Worm (Caenorhabditis elegans): ENCODE data around the gene rcq-5.

The rcq-5 gene

ce11 chrIII:4005446-4006192, 52.2 kb downstream of the rcq-5 start, which contains the start of gene pxd-1:
Gene pxd-1, plus strand, starts transcription at chrIII:4006142.
- TF ChIP-seq nhr-11 (tag; optimal IDR thresholded peaks at IDR 0.05) (peak; percentile 52), mep-1 (tag; optimal IDR thresholded peaks at IDR 0.05) (peak; percentile 20), hlh-11 (tag; optimal IDR thresholded peaks at IDR 0.05) (peak; percentile 27), ctbp-1 (GFP tag; IDR thresholded peaks at IDR 0.05) (peak; percentile 45; the same call in 1 of the 2 replicates), mdl-1 (tag; optimal IDR thresholded peaks at IDR 0.05) (peak in 1 of 2 experiments; percentile 25), cey-2 (tag; optimal IDR thresholded peaks at IDR 0.05; ENCODE audit: borderline replicate concordance, insufficient read depth) (no peak), hlh-30 (tag; optimal IDR thresholded peaks at IDR 0.05; ENCODE audit: insufficient read depth) (peak; percentile 54), rbr-2 (tag; optimal IDR thresholded peaks at IDR 0.05) (peak; percentile 25), dmd-6 (GFP tag; IDR thresholded peaks at IDR 0.05) (0 out of 2 replicates have a peak, but pooled peaks have one; percentile 23), ces-1 (GFP tag; optimal IDR thresholded peaks at IDR 0.05) (no peak), fkh-10 (GFP tag; optimal IDR thresholded peaks at IDR 0.05) (peak; percentile 75)

ce11 chrIII:4004064-4004580, 53.7 kb downstream of the rcq-5 start, which contains the start of gene tif-1A:
Gene tif-1A, minus strand, starts transcription at chrIII:4004114.
- no peak for TF ChIP-seq daf-8 (GFP tag; IDR thresholded peaks at IDR 0.05)
- TF ChIP-seq nhr-11 (tag; optimal IDR thresholded peaks at IDR 0.05) = no peak
- no peak for TF ChIP-seq gei-8 (GFP tag; optimal IDR thresholded peaks at IDR 0.05)
- TF ChIP-seq lsy-2 (tag; optimal IDR thresholded peaks at IDR 0.05) = peak; percentile 24 to 94
- TF ChIP-seq mdl-1 (tag; optimal IDR thresholded peaks at IDR 0.05) = peak in 1 of 2 experiments; percentile 57
- TF ChIP-seq D1046.2 (GFP tag; IDR thresholded peaks at IDR 0.05) = no peak
- TF ChIP-seq ctbp-1 (GFP tag; IDR thresholded peaks at IDR 0.05) = no peak
- TF ChIP-seq ceh-82 (tag; optimal IDR thresholded peaks at IDR 0.05) = no peak
- no peak for TF ChIP-seq lir-3 (tag; optimal IDR thresholded peaks at IDR 0.05)
- TF ChIP-seq zfp-3 (GFP tag; conservative IDR thresholded peaks at IDR 0.05) = peak; percentile 56; the same call in 1 of the 2 replicates
- peak; percentile 41 for TF ChIP-seq jun-1 (tag; optimal IDR thresholded peaks at IDR 0.05)
- no peak for TF ChIP-seq mxl-2 (GFP tag; conservative IDR thresholded peaks at IDR 0.05)
- peak; percentile 92 for TF ChIP-seq mep-1 (tag; optimal IDR thresholded peaks at IDR 0.05)
- no peak for TF ChIP-seq ces-1 (GFP tag; optimal IDR thresholded peaks at IDR 0.05)
- peak; percentile 73 for TF ChIP-seq nhr-6 (tag; optimal IDR thresholded peaks at IDR 0.05)
- TF ChIP-seq dpl-1 (GFP tag; optimal IDR thresholded peaks at IDR 0.05) = peak; percentile 85
- no peak for TF ChIP-seq daf-12 (tag; optimal IDR thresholded peaks at IDR 0.05)
- no peak for TF ChIP-seq skn-1 (tag; optimal IDR thresholded peaks at IDR 0.05)
- peak; percentile 61 for TF ChIP-seq hmg-1.1 (GFP tag; IDR thresholded peaks at IDR 0.05)
- no peak for TF ChIP-seq tag-97 (GFP tag; IDR thresholded peaks at IDR 0.05)
- no peak for TF ChIP-seq ama-1 (optimal IDR thresholded peaks at IDR 0.05)
- no peak for TF ChIP-seq nhr-237 (tag; optimal IDR thresholded peaks at IDR 0.05)
- no peak for TF ChIP-seq ceh-44 (GFP tag; IDR thresholded peaks at IDR 0.05)
- TF ChIP-seq lin-15B (tag; optimal IDR thresholded peaks at IDR 0.05) = no peak
- no peak for TF ChIP-seq aha-1 (tag)
- TF ChIP-seq snpc-1.2 (GFP tag; IDR thresholded peaks at IDR 0.05) = no peak
- TF ChIP-seq T26A8.4 (GFP tag; IDR thresholded peaks at IDR 0.05) = peak; percentile 69
- peak; percentile 88 for TF ChIP-seq dmd-6 (GFP tag; IDR thresholded peaks at IDR 0.05)
- no peak for TF ChIP-seq Y5F2A.4 (GFP tag; optimal IDR thresholded peaks at IDR 0.05)
- no peak for TF ChIP-seq unc-62 (GFP tag; optimal IDR thresholded peaks at IDR 0.05 in 1 of 2)
- no peak for TF ChIP-seq unc-62 (tag; optimal IDR thresholded peaks at IDR 0.05)
- no peak for TF ChIP-seq egl-43 (GFP tag; IDR thresholded peaks at IDR 0.05)
- TF ChIP-seq nhr-10 (tag; optimal IDR thresholded peaks at IDR 0.05) = no peak
- TF ChIP-seq Y48G9A.11 (GFP tag; IDR thresholded peaks at IDR 0.05) = no peak
- TF ChIP-seq mxl-3 (GFP tag; optimal IDR thresholded peaks at IDR 0.05) = peak; percentile 30
- TF ChIP-seq lim-7 (GFP tag; IDR thresholded peaks at IDR 0.05) = no peak
- no peak for TF ChIP-seq ceh-28 (tag; optimal IDR thresholded peaks at IDR 0.05)
- TF ChIP-seq unc-130 (GFP tag; optimal IDR thresholded peaks at IDR 0.05) = peak; percentile 11
- no peak for TF ChIP-seq ZK546.5 (tag; optimal IDR thresholded peaks at IDR 0.05)
- no peak for TF ChIP-seq F26F4.8 (GFP tag; conservative IDR thresholded peaks at IDR 0.05)
- no peak for TF ChIP-seq ceh-62 (tag; optimal IDR thresholded peaks at IDR 0.05)
- TF ChIP-seq nhr-111 (GFP tag; optimal IDR thresholded peaks at IDR 0.05) = no peak
- TF ChIP-seq F37D6.2 (tag; optimal IDR thresholded peaks at IDR 0.05) = peak; percentile 54

Measured in whole organism, L4 larva.